Worm (Caenorhabditis elegans) whole organism, midembryonic: Measurements from ENCODE around the gene slcr-46.2.

Source experiments
- flt-1 ChIP-seq: fragments of 200-800 bp; sonication (Bioruptor generic); IDR thresholded peaks from 2 replicates; pipeline ENCODE4 v1.3.6; 2022; ENCODE audit warnings: missing genetic modification characterization, missing compliant biosample characterization
- klf-2 ChIP-seq: fragments of 200-800 bp; sonication (Bioruptor generic); conservative IDR thresholded peaks from 2 replicates; pipeline ENCODE4 v1.3.6; 2022; ENCODE audit warnings: missing genetic modification reagents, missing genetic modification characterization, missing compliant biosample characterization
- med-1 ChIP-seq: sonication (generic microtip); optimal IDR thresholded peaks from 2 replicates; lab custom pipeline; 2017; ENCODE audit warnings: missing genetic modification characterization, mild to moderate bottlenecking, missing compliant biosample characterization, antibody characterized with exemption, missing genetic modification reagents; ENCODE audit not compliant: insufficient read depth
- ref-1 ChIP-seq: fragments of 200-800 bp; sonication (Bioruptor generic); conservative IDR thresholded peaks from 2 replicates; pipeline ENCODE4 v1.3.6; 2022; ENCODE audit warnings: missing genetic modification reagents, missing genetic modification characterization, missing compliant biosample characterization
- tab-1 ChIP-seq: fragments of 200-800 bp; sonication (Bioruptor generic); IDR thresholded peaks from 2 replicates; pipeline ENCODE4 v1.3.6; 2022; ENCODE audit warnings: missing genetic modification characterization, missing compliant biosample characterization
- ztf-29 ChIP-seq: fragments of 200-800 bp; sonication (Bioruptor generic); IDR thresholded peaks from 2 replicates; pipeline ENCODE4 v1.3.6; 2022; ENCODE audit warnings: missing genetic modification reagents, missing genetic modification characterization, missing compliant biosample characterization

DNA sequence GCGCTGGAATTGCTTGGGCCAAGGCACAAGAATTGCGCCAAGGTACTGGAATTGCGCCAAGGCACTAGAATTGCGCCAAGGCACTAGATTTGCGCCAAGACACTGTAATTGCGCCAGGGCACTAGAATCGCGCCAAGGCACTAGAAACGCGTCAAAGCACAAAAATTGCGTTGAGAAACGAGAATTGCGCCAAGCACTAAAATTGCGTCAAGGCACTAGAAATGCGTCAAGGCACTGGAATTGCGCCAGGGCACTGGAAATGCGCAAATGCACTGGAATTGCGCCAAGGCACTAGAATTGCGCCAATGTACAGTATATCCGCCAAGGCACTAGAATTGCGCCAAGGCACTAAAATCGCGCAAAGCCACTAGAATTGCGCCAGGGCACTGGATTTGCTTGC is 18.2 kb downstream of the slcr-46.2 start:
- no peak for TF ChIP-seq flt-1 (GFP tag; lab: Robert Waterston, UW)
- TF ChIP-seq klf-2 (GFP tag; lab: Robert Waterston, UW): no peak
- no peak for TF ChIP-seq tab-1
- no peak for TF ChIP-seq ztf-29 (GFP tag; lab: Robert Waterston, UW)
- TF ChIP-seq med-1: no peak
- no peak for TF ChIP-seq ref-1 (GFP tag; lab: Robert Waterston, UW)
